Fruit fly (Drosophila melanogaster) S2 (cell line): ENCODE measurements around the gene CG33110.

Experiments
- CG8478 ChIP-seq: fragments of >200 bp; optimal IDR thresholded peaks from 2 replicates; lab custom pipeline; 2018
- CTCF ChIP-seq, 2 experiments: fragments of >200 bp; optimal IDR thresholded peaks; 2 replicates each; lab custom pipeline; 2018

DNA sequence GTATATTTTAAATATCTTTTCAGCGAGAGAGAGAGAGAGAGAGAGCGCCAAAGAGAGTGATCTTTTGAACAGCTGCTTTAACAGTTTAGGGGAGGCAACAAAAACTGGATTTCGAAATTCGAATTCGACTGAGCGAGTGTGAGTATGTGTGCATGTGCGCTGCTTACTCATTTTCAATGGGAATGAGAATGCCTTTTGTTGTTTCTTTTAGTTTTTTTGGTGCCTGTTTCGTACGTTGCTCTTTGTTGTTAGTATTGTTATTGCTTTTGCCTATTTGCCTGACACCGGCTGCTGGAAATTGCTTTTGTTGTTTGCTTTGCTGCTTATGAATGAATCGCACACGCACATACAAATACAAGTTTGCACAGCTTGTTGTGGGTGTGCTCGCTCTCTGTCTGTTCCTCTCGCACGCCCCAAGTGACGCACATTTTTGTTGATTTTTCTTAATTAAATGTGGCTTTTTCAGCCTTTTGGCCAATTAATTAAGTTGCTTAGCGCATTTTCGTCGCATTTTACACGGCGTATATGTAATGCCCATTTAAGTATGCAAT, 56.9 kb downstream of the CG33110 start:
- TF ChIP-seq CTCF (optimal IDR thresholded peaks at IDR 0.05; lab: Kevin White, UChicago) (no peak), CG8478 (lab: Kevin White, UChicago) (no peak)
